Fruit fly (Drosophila melanogaster): ENCODE data around the gene Rev1.
A peak's percentile ranks its signal among the peaks of the same experiment; 100 is the strongest.

The Rev1 gene

dm6 chr3L:615425-616046 lies 38.6 kb upstream of the Rev1 start:
- TF ChIP-seq psq (optimal IDR thresholded peaks at IDR 0.05) (no peak), Dll (optimal IDR thresholded peaks at IDR 0.05) (no peak), EcR (GFP tag; optimal IDR thresholded peaks at IDR 0.05) (no peak), pan (optimal IDR thresholded peaks at IDR 0.05) (no peak), CG8478 (optimal IDR thresholded peaks at IDR 0.05) (no peak)

dm6 chr3L:616099-616481 lies 38.1 kb upstream of the Rev1 start:
- TF ChIP-seq CG8478 (optimal IDR thresholded peaks at IDR 0.05) (no peak), psq (optimal IDR thresholded peaks at IDR 0.05) (no peak), EcR (GFP tag; optimal IDR thresholded peaks at IDR 0.05) (no peak), pan (optimal IDR thresholded peaks at IDR 0.05) (no peak), usp (GFP tag; optimal IDR thresholded peaks at IDR 0.05) (no peak), Dll (optimal IDR thresholded peaks at IDR 0.05) (no peak)

- TF ChIP-seq CG8478 (optimal IDR thresholded peaks at IDR 0.05) (peak; percentile 15), psq (optimal IDR thresholded peaks at IDR 0.05) (no peak), pan (optimal IDR thresholded peaks at IDR 0.05) (no peak), Dll (optimal IDR thresholded peaks at IDR 0.05) (peak; percentile 77)
Observed at dm6 chr3L:616482-617148, 37.5 kb upstream of the Rev1 start.

dm6 chr3L:617926-618325 lies 36.2 kb upstream of the Rev1 start:
- TF ChIP-seq EcR (GFP tag; optimal IDR thresholded peaks at IDR 0.05) (no peak), Dll (optimal IDR thresholded peaks at IDR 0.05) (no peak), usp (GFP tag; optimal IDR thresholded peaks at IDR 0.05) (no peak), psq (optimal IDR thresholded peaks at IDR 0.05) (no peak), pan (optimal IDR thresholded peaks at IDR 0.05) (no peak), CG8478 (optimal IDR thresholded peaks at IDR 0.05) (no peak)

DNA sequence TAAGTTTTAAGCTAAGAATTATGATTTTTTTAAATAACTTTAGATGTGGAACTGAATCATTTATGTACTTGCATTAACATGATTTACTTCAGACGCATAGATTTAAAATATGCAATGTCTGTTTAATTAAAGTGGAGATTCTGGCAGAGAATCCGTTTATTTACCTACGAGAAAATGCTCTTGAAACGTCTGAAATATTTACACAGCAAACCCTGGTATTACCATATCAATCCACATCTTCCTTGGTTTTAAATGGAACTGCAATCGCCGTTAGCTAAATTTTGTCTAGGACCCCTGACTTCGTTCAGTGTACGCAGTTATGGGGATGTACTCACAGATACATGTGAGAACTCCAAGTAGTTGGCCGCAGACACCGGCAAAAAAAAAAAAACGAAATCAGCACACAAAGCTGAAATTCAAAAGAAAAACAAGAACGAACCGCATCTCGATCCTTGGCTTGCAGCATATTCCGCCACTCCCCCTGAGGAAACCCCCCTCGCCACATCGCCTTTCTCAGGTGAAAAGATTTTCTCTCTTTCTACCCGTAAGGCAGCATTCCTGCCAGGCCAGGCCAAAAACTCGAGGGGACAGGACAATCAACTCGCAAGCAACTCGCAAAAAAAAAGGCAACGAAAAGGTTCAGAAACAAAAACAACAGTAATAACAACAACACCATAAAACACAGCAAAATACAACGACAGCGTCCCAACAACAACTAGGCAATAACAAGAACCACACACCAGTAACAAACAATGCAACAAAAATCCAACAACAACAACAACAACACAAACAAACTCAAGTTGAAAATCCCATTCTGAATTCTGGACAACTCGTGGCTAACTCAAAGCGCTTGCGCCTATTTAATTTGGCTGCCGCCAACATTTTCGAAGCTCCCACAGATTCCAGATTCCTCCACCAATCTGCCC lies 35.6 kb upstream of the Rev1 start:
- peak in 1 of 2 experiments; percentile 85 for TF ChIP-seq EcR (GFP tag; optimal IDR thresholded peaks at IDR 0.05)
- no peak for TF ChIP-seq usp (GFP tag; optimal IDR thresholded peaks at IDR 0.05)
- peak; percentile 55 for TF ChIP-seq Dll (optimal IDR thresholded peaks at IDR 0.05)

DNA sequence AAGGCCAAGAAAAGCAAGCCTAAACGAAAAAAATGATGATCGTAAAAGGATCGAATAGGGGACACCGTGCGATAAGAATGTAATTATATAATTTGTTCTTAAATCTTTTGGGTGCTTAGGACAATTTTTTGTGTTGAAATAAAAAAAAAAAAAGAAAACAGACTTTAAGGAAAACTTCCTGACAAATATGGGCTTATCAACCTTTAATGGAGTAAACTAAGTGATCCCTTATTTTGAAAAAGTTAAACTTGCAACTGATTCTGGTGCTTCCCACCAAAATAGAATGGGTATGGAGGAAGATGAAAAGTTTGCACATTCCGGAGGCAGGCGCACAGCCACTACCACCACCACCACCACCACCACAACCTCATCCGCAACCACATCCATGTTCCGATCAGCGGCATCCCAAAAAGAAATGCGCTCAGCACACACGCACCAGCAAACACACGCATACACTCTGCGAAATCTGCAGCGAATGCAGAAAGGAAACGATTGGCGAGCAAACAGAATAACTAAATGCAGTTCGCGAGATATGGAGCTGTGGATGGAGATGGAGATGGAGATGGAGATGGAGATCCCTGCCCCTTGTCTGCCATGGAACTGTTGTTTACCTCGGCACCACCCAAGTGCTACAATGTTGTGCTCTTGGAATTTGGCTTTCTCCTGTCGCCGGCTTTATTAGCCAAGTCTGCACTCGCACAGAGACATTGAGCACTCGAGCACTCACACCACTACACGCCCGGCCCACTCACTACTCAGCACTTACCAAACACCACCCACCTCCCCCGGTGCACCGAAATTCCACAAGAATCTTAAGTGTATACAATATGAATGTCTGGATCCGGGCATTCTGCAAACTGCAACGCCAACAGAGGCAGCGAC lies 34.5 kb upstream of the Rev1 start:
- TF ChIP-seq pan (optimal IDR thresholded peaks at IDR 0.05) = peak; percentile 86
- no peak for TF ChIP-seq usp (GFP tag; optimal IDR thresholded peaks at IDR 0.05)

DNA sequence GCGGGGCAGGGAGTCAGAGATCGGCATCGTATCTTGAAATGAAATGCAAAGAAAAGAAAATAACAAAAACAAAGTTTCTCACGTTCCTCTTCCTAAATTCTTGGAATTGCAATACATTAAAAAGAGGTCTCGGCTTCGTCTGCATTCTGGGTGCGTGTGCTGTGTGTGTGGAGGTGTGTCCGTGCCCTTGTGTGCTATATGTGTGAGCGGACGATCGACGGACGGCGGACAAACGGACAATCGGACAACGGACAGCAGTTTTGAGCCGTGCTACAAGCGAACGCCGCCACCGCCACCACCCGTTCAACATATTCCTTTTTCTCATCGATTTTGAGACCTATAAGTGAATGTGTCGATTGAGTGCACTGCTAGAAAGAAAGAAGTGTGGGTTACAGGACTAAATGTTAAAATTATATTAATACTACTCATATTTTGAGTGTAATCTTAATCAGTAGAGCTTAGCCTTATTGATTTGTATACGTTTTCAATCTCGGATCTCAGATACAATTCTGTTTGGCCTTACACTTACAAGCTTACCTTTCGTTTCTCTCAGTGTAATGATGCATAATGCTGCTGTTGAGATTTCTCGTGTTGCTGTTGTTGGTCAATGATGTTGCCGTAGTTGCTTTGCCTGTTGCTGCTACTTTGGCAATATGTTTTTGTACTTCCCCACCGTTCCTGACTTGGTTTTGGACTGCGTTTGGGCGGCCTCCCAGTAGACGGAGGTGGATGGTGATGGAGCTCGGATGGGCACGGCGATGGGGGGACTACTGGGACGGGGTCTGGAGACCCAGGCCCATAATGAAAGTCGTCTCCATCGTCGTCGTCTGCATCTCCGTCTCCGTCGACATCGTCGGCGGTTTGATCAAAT lies 32.8 kb upstream of the Rev1 start:
- TF ChIP-seq usp (GFP tag; optimal IDR thresholded peaks at IDR 0.05) (no peak), Dll (optimal IDR thresholded peaks at IDR 0.05) (peak; percentile 48)

- no peak for TF ChIP-seq usp (GFP tag; optimal IDR thresholded peaks at IDR 0.05)
- TF ChIP-seq psq (optimal IDR thresholded peaks at IDR 0.05) = no peak
- no peak for TF ChIP-seq CG8478 (optimal IDR thresholded peaks at IDR 0.05)
- no peak for TF ChIP-seq EcR (GFP tag; optimal IDR thresholded peaks at IDR 0.05)
- TF ChIP-seq pan (optimal IDR thresholded peaks at IDR 0.05) = no peak
- TF ChIP-seq Dll (optimal IDR thresholded peaks at IDR 0.05) = no peak
Observed at dm6 chr3L:622357-622834, 31.8 kb upstream of the Rev1 start.

DNA sequence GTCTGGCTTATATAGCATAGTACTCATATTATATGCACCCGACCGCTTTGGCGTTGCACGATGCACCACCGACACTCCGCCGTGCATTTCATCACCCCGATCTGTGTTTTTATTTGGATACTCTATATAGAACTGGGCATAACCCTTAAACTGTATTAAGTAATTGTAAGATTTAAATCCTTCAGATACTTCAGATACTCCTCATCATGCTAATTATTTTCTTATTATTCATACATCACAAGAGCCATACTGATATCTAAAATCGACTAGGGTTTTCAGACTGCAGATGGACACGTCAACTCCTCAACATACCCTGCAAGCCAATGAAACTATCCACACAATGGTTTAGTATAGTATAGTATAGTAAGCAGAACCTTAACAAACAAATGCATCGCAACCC lies 30.6 kb upstream of the Rev1 start:
- TF ChIP-seq Dll (optimal IDR thresholded peaks at IDR 0.05) = no peak
- TF ChIP-seq pan (optimal IDR thresholded peaks at IDR 0.05) = no peak
- no peak for TF ChIP-seq CG8478 (optimal IDR thresholded peaks at IDR 0.05)
- no peak for TF ChIP-seq usp (GFP tag; optimal IDR thresholded peaks at IDR 0.05)
- no peak for TF ChIP-seq psq (optimal IDR thresholded peaks at IDR 0.05)
- no peak for TF ChIP-seq EcR (GFP tag; optimal IDR thresholded peaks at IDR 0.05)

DNA sequence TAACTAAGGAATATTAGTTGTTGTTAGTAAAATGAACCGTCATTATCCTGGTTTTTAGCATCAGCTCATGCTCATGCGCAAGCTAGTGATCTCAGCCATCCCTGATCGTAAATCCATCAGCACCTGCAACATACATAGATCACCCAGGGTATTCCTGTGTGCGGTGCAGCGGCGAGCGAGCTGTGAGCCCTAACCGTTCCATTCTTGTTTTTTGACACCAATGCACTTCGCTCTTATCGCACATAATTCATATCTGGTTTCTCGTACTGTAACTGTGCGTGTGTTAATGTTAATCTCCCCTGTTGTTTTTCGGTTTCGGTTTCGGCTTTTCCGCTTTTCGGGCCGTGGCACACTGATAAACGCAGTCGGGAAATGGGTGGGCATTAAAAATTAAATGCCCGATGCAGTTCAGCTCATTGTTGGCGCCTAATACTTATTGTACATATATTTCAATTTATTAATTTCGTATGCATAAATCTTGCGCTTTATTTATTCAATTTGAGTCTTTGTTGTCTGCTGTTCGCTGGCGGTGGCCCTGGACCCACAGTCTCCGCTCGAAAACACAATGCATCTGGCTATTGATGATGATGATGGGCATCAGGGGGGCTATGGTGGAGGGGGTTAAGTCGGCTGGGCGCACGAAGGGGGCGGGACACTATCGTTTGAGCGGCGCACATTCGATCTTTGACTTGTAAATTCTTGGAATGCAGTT lies 29.8 kb upstream of the Rev1 start:
- TF ChIP-seq psq (optimal IDR thresholded peaks at IDR 0.05) (no peak), EcR (GFP tag; optimal IDR thresholded peaks at IDR 0.05) (no peak), pan (optimal IDR thresholded peaks at IDR 0.05) (no peak), Dll (optimal IDR thresholded peaks at IDR 0.05) (no peak), CG8478 (optimal IDR thresholded peaks at IDR 0.05) (no peak)
